Fruit fly (Drosophila melanogaster) whole organism, wandering third instar larva: ENCODE data around the gene Mdr65.

Source experiments
- Dif ChIP-seq: fragments of 200-275, 200-300 bp; sonication (Bioruptor generic); optimal IDR thresholded peaks from 2 replicates; lab custom pipeline; 2018; ENCODE audit warnings: missing biosample characterization, missing genetic modification characterization; ENCODE audit not compliant: partially characterized antibody
- Hnf4 ChIP-seq: fragments of 200-800 bp; sonication (Bioruptor generic); optimal IDR thresholded peaks from 2 replicates; lab custom pipeline; 2016; ENCODE audit warnings: missing biosample characterization, mild to moderate bottlenecking, missing genetic modification characterization
- Mio ChIP-seq: sonication (Bioruptor generic); optimal IDR thresholded peaks from 2 replicates; lab custom pipeline; 2016; ENCODE audit warnings: missing biosample characterization, missing genetic modification characterization
- Myc ChIP-seq: fragments of >200 bp; optimal IDR thresholded peaks from 2 replicates; lab custom pipeline; 2017
- N ChIP-seq: fragments of >200 bp; optimal IDR thresholded peaks from 2 replicates; lab custom pipeline; 2018; ENCODE audit warnings: missing biosample characterization, missing external identifiers, missing genetic modification characterization
- OdsH ChIP-seq: fragments of 200-800 bp; sonication (Bioruptor generic); optimal IDR thresholded peaks from 2 replicates; lab custom pipeline; 2016; ENCODE audit warnings: missing biosample characterization, mild to moderate bottlenecking, missing genetic modification characterization
- Sp1 ChIP-seq: fragments of 200-800 bp; sonication (Bioruptor generic); optimal IDR thresholded peaks from 3 replicates; lab custom pipeline; 2019; ENCODE audit warnings: missing biosample characterization, mild to moderate bottlenecking, missing genetic modification characterization, moderate library complexity
- br ChIP-seq: fragments of 200-800 bp; sonication (Bioruptor generic); optimal IDR thresholded peaks from 2 replicates; lab custom pipeline; 2016; ENCODE audit warnings: missing biosample characterization, missing genetic modification characterization
- dmrt93B ChIP-seq: fragments of 200-800 bp; sonication (Bioruptor generic); optimal IDR thresholded peaks from 2 replicates; lab custom pipeline; 2018; ENCODE audit warnings: missing biosample characterization, mild to moderate bottlenecking, missing genetic modification characterization
- fru ChIP-seq: fragments of 200-800 bp; sonication (Bioruptor generic); optimal IDR thresholded peaks from 3 replicates; lab custom pipeline; 2016; ENCODE audit warnings: missing biosample characterization, mild to moderate bottlenecking, missing genetic modification characterization
- h ChIP-seq: fragments of 200-800 bp; sonication (Bioruptor generic); optimal IDR thresholded peaks from 3 replicates; lab custom pipeline; 2016; ENCODE audit warnings: missing biosample characterization, mild to moderate bottlenecking, missing genetic modification characterization
- pan ChIP-seq: fragments of >200 bp; optimal IDR thresholded peaks from 2 replicates; lab custom pipeline; 2017
- psq ChIP-seq: fragments of 200-800 bp; sonication (Bioruptor generic); optimal IDR thresholded peaks from 3 replicates; lab custom pipeline; 2017; ENCODE audit warnings: missing biosample characterization, mild to moderate bottlenecking, missing genetic modification characterization, moderate library complexity
- usp ChIP-seq: fragments of >200 bp; optimal IDR thresholded peaks from 2 replicates; lab custom pipeline; 2017; ENCODE audit warnings: missing biosample characterization, missing genetic modification characterization

DNA sequence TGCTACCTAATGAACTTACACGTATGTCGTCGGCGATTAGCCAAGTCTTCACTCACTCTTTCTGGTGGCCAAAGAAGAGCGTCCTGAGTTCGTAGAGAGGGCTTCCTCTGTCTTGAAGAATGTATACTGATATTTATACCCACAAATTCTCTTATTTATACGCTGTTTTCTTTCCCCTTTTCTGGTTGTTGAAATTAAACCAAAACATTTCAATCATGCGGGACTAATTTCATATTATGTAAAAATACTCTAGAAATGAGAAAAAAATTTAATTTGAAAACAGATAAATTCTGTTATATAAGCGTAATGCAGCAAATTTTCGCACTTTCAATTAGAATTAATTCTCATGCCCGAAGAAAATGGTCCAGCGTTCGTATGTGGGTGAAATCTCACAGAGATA lies 12.3 kb downstream of the Mdr65 start, which contains the start of gene BG642312:
- TF ChIP-seq Sp1 (GFP tag; lab: Kevin White, UChicago) (no peak), fru (GFP tag; lab: Kevin White, UChicago) (no peak), Mio (GFP tag; lab: Kevin White, UChicago) (no peak), br (GFP tag; lab: Kevin White, UChicago) (no peak), psq (GFP tag; lab: Kevin White, UChicago) (no peak), pan (lab: Kevin White, UChicago) (no peak), OdsH (GFP tag; lab: Kevin White, UChicago) (no peak), Dif (GFP tag; lab: Kevin White, UChicago) (no peak), usp (no peak), dmrt93B (no peak), Myc (lab: Kevin White, UChicago) (no peak), Hnf4 (no peak), h (GFP tag; lab: Kevin White, UChicago) (no peak), N (GFP tag; lab: Kevin White, UChicago) (no peak)
